Worm (Caenorhabditis elegans): ENCODE data around the gene cdkl-1.

cdkl-1 gene

DNA sequence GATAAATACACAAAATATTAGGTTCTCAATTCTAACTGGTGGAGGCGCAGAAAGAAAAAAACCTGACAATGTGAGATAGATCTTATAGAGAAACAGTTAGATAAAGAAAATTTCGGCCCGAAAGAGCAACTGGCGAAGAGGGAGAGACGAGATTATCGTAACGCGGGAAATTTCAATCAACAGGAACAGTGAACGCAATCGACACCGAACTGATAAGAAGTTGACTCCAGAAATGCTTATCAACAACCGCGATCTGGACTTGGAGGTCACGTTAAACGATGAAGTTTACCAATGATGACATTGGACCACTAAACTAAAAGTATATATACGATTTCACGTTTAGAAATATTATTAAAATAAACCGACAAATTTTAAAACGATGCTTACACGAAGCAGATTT, 22.3 kb upstream of the cdkl-1 start:
- no peak for TF ChIP-seq unc-55 (GFP tag; optimal IDR thresholded peaks at IDR 0.05)
- peak; percentile 31 for TF ChIP-seq crh-2 (tag; optimal IDR thresholded peaks at IDR 0.05)
- peak; percentile 46 for TF ChIP-seq fos-1 (tag; optimal IDR thresholded peaks at IDR 0.05)
- no peak for TF ChIP-seq snpc-4 (tag; optimal IDR thresholded peaks at IDR 0.05)
- TF ChIP-seq unc-62 (GFP tag; optimal IDR thresholded peaks at IDR 0.05): peak; percentile 38
- no peak for TF ChIP-seq egl-27 (tag; optimal IDR thresholded peaks at IDR 0.05)
- TF ChIP-seq elt-1 (tag; optimal IDR thresholded peaks at IDR 0.05): no peak
- no peak for TF ChIP-seq nhr-77 (tag; optimal IDR thresholded peaks at IDR 0.05)
- TF ChIP-seq C34F6.9 (tag; optimal IDR thresholded peaks at IDR 0.05): peak; percentile 14
- TF ChIP-seq nhr-12 (tag; optimal IDR thresholded peaks at IDR 0.05): no peak
- TF ChIP-seq lsy-2 (tag; optimal IDR thresholded peaks at IDR 0.05): peak in 1 of 2 experiments; percentile 40
- no peak for TF ChIP-seq Y55F3AM.14 (GFP tag; optimal IDR thresholded peaks at IDR 0.05)
- TF ChIP-seq alr-1 (tag; optimal IDR thresholded peaks at IDR 0.05): no peak
- TF ChIP-seq sma-9 (GFP tag; optimal IDR thresholded peaks at IDR 0.05): peak; percentile 25
- no peak for TF ChIP-seq sma-9 (tag; optimal IDR thresholded peaks at IDR 0.05)
- peak; percentile 32 for TF ChIP-seq lin-13 (GFP tag; optimal IDR thresholded peaks at IDR 0.05)
- peak; percentile 77 for TF ChIP-seq ztf-4 (tag; optimal IDR thresholded peaks at IDR 0.05)
- no peak for TF ChIP-seq sem-4 (tag; optimal IDR thresholded peaks at IDR 0.05)
- TF ChIP-seq ama-1 (optimal IDR thresholded peaks at IDR 0.05): peak; percentile 79
- no peak for TF ChIP-seq nhr-21 (tag; optimal IDR thresholded peaks at IDR 0.05)
- TF ChIP-seq ztf-11 (tag; optimal IDR thresholded peaks at IDR 0.05): no peak
- peak; percentile 43 for TF ChIP-seq nhr-129 (tag; optimal IDR thresholded peaks at IDR 0.05)

DNA sequence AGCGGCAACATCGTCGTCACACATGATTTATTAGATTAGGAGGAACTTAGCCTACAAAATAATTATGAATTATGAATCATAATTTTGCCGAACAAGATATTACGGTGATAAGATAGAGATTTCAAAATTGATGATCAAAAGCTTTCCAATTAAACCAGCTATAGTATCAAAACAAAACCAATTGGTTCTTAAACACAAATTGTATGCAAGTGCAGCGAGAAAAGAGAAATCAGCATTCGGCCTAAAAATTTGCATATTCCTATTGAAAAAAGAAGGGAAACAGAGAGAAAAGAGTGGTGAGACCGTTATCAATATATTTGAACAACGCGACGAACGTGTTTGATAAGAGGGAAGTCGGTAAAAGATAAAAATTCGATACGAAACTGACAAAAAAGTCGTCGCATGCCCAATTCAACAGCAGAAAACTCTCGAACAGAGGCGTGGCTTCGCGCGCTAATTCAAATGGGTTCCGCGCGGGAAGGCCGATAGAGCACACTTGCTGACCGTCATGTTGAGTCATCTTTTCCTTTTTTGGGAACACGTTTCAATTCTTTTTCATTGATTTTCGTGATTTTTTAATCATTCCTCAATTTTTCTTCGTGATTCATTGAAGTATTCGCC, 20.5 kb upstream of the cdkl-1 start, which contains the start of gene act-2:
act-2 (minus strand) TSS at position 51 of the 621 bp plus-strand sequence.
- TF ChIP-seq nhr-23 (tag; optimal IDR thresholded peaks at IDR 0.05): no peak
- TF ChIP-seq F13H6.1 (tag; optimal IDR thresholded peaks at IDR 0.05): peak; percentile 44
- peak; percentile 40 for TF ChIP-seq ama-1 (optimal IDR thresholded peaks at IDR 0.05)
- TF ChIP-seq mab-5 (tag; optimal IDR thresholded peaks at IDR 0.05): peak; percentile 21
- TF ChIP-seq sem-4 (tag; optimal IDR thresholded peaks at IDR 0.05): peak; percentile 80
- TF ChIP-seq mdl-1 (tag; optimal IDR thresholded peaks at IDR 0.05): no peak
- peak; percentile 74 for TF ChIP-seq lin-13 (GFP tag; optimal IDR thresholded peaks at IDR 0.05)
- TF ChIP-seq nhr-10 (tag; optimal IDR thresholded peaks at IDR 0.05): no peak
- peak; percentile 76 for TF ChIP-seq nhr-129 (tag; optimal IDR thresholded peaks at IDR 0.05)
- TF ChIP-seq ceh-82 (tag; optimal IDR thresholded peaks at IDR 0.05): no peak
- TF ChIP-seq mbf-1 (tag; optimal IDR thresholded peaks at IDR 0.05): no peak
- peak; percentile 86 for TF ChIP-seq crh-2 (tag; optimal IDR thresholded peaks at IDR 0.05)
- no peak for TF ChIP-seq skn-1 (tag; optimal IDR thresholded peaks at IDR 0.05)
- TF ChIP-seq unc-55 (GFP tag; optimal IDR thresholded peaks at IDR 0.05): peak; percentile 86
- no peak for TF ChIP-seq elt-1 (tag; optimal IDR thresholded peaks at IDR 0.05)
- TF ChIP-seq aly-2 (tag; optimal IDR thresholded peaks at IDR 0.05): no peak
- TF ChIP-seq ztf-11 (tag; optimal IDR thresholded peaks at IDR 0.05): no peak
- peak; percentile 76 for TF ChIP-seq lin-11 (tag; optimal IDR thresholded peaks at IDR 0.05)
- TF ChIP-seq snpc-4 (tag; optimal IDR thresholded peaks at IDR 0.05): peak; percentile 55
- TF ChIP-seq unc-39 (tag; optimal IDR thresholded peaks at IDR 0.05): no peak
- TF ChIP-seq nhr-6 (tag; optimal IDR thresholded peaks at IDR 0.05): no peak
- TF ChIP-seq lsy-2 (tag; optimal IDR thresholded peaks at IDR 0.05): peak in 1 of 2 experiments; percentile 75
- TF ChIP-seq sma-9 (GFP tag; optimal IDR thresholded peaks at IDR 0.05): peak; percentile 8
- TF ChIP-seq sma-9 (tag; optimal IDR thresholded peaks at IDR 0.05): no peak
- no peak for TF ChIP-seq lin-39 (tag; optimal IDR thresholded peaks at IDR 0.05)
- peak; percentile 57 for TF ChIP-seq blmp-1 (tag; optimal IDR thresholded peaks at IDR 0.05; ENCODE audit: insufficient read depth)
- TF ChIP-seq dmd-4 (tag; optimal IDR thresholded peaks at IDR 0.05): no peak
- no peak for TF ChIP-seq nhr-12 (tag; optimal IDR thresholded peaks at IDR 0.05)
- peak; percentile 15 for TF ChIP-seq zag-1 (tag; optimal IDR thresholded peaks at IDR 0.05)
- peak; percentile 64 for TF ChIP-seq ceh-16 (tag; optimal IDR thresholded peaks at IDR 0.05)
- TF ChIP-seq nhr-77 (tag; optimal IDR thresholded peaks at IDR 0.05): no peak
- peak; percentile 20 for TF ChIP-seq nhr-21 (tag; optimal IDR thresholded peaks at IDR 0.05)
- TF ChIP-seq ztf-1 (GFP tag; conservative IDR thresholded peaks at IDR 0.05): no peak
- no peak for TF ChIP-seq elt-3 (tag; optimal IDR thresholded peaks at IDR 0.05)
- peak; percentile 97 for TF ChIP-seq fos-1 (tag; optimal IDR thresholded peaks at IDR 0.05)
- TF ChIP-seq ztf-4 (tag; optimal IDR thresholded peaks at IDR 0.05): peak; percentile 50
- no peak for TF ChIP-seq peb-1 (tag; optimal IDR thresholded peaks at IDR 0.05)
- TF ChIP-seq gmeb-1 (tag; optimal IDR thresholded peaks at IDR 0.05): peak; percentile 69
- TF ChIP-seq Y55F3AM.14 (GFP tag; optimal IDR thresholded peaks at IDR 0.05): no peak
- TF ChIP-seq C34F6.9 (tag; optimal IDR thresholded peaks at IDR 0.05): peak; percentile 88
- no peak for TF ChIP-seq alr-1 (tag; optimal IDR thresholded peaks at IDR 0.05)
- no peak for TF ChIP-seq nhr-237 (tag; optimal IDR thresholded peaks at IDR 0.05)
- no peak for TF ChIP-seq R02D3.7 (tag; optimal IDR thresholded peaks at IDR 0.05)
- peak; percentile 84 for TF ChIP-seq nhr-25 (tag; optimal IDR thresholded peaks at IDR 0.05)
- TF ChIP-seq nhr-11 (tag; optimal IDR thresholded peaks at IDR 0.05): no peak
- no peak for TF ChIP-seq egl-27 (tag; optimal IDR thresholded peaks at IDR 0.05)
- no peak for TF ChIP-seq ZK546.5 (tag; optimal IDR thresholded peaks at IDR 0.05)
- peak; percentile 87 for TF ChIP-seq sma-3 (GFP tag; optimal IDR thresholded peaks at IDR 0.05)
- no peak for TF ChIP-seq unc-62 (GFP tag; optimal IDR thresholded peaks at IDR 0.05)
